Fruit fly (Drosophila melanogaster) whole organism, pupa: ENCODE measurements around the gene Ets97D.
A peak's percentile ranks its signal among the peaks of the same experiment; 100 is the strongest.

ENCODE experiments used
- CG10348 ChIP-seq: fragments of 200-800 bp; sonication (Bioruptor generic); IDR thresholded peaks from 2 replicates; pipeline ENCODE4 v1.3.6; 2022; ENCODE audit warnings: missing biosample characterization, missing genetic modification characterization
- CG12605 ChIP-seq: fragments of 200-800 bp; sonication (Bioruptor generic); IDR thresholded peaks from 2 replicates; pipeline ENCODE4 v1.3.6; 2022; ENCODE audit warnings: missing biosample characterization, missing genetic modification characterization
- CG13204 ChIP-seq: fragments of 200-800 bp; sonication (Bioruptor generic); optimal IDR thresholded peaks from 2 replicates; lab custom pipeline; 2018; ENCODE audit warnings: missing biosample characterization, mild to moderate bottlenecking, missing genetic modification characterization, moderate library complexity
- CG14655 ChIP-seq: fragments of 200-800 bp; sonication (Bioruptor generic); optimal IDR thresholded peaks from 3 replicates; lab custom pipeline; 2017; ENCODE audit warnings: mild to moderate bottlenecking, missing biosample characterization, missing genetic modification reagents, missing genetic modification characterization
- CG15710 ChIP-seq: fragments of 200-800 bp; sonication (Bioruptor generic); optimal IDR thresholded peaks from 2 replicates; lab custom pipeline; 2018; ENCODE audit warnings: missing biosample characterization, mild to moderate bottlenecking, missing genetic modification characterization, moderate library complexity
- CG17806 ChIP-seq: fragments of 200-800 bp; sonication (Bioruptor generic); optimal IDR thresholded peaks from 2 replicates; lab custom pipeline; 2018; ENCODE audit warnings: missing biosample characterization, mild to moderate bottlenecking, missing genetic modification characterization, moderate library complexity
- CG32121 ChIP-seq: fragments of 200-800 bp; sonication (Bioruptor generic); IDR thresholded peaks from 2 replicates; pipeline ENCODE4 v1.3.6; 2022; ENCODE audit warnings: missing biosample characterization, missing genetic modification characterization
- CG34367 ChIP-seq: fragments of 200-800 bp; sonication (Bioruptor generic); optimal IDR thresholded peaks from 2 replicates; lab custom pipeline; 2018; ENCODE audit warnings: missing biosample characterization, mild to moderate bottlenecking, missing genetic modification characterization
- CG4496 ChIP-seq: fragments of 200-800 bp; sonication (Bioruptor generic); IDR thresholded peaks from 3 replicates; pipeline ENCODE4 v1.3.6; 2022; ENCODE audit warnings: missing biosample characterization, missing genetic modification characterization
- CG8159 ChIP-seq: fragments of 200-800 bp; sonication (Bioruptor generic); optimal IDR thresholded peaks from 3 replicates; lab custom pipeline; 2018; ENCODE audit warnings: missing biosample characterization, mild to moderate bottlenecking, missing genetic modification characterization, moderate library complexity
- CG8301 ChIP-seq: fragments of 200-800 bp; sonication (Bioruptor generic); optimal IDR thresholded peaks from 2 replicates; lab custom pipeline; 2018; ENCODE audit warnings: missing biosample characterization, mild to moderate bottlenecking, missing genetic modification characterization
- CG9948 ChIP-seq: fragments of 200-800 bp; sonication (Bioruptor generic); optimal IDR thresholded peaks from 2 replicates; lab custom pipeline; 2018; ENCODE audit warnings: missing biosample characterization, mild to moderate bottlenecking, missing genetic modification characterization, moderate library complexity
- D1 ChIP-seq: fragments of 200-800 bp; sonication (Bioruptor generic); optimal IDR thresholded peaks from 2 replicates; lab custom pipeline; 2018; ENCODE audit warnings: missing biosample characterization, mild to moderate bottlenecking, missing genetic modification characterization, moderate library complexity
- EcR ChIP-seq: fragments of 200-800 bp; sonication (Bioruptor generic); optimal IDR thresholded peaks from 3 replicates; lab custom pipeline; 2019; ENCODE audit warnings: missing biosample characterization, missing genetic modification characterization, mild to moderate bottlenecking, moderate library complexity, missing genetic modification reagents
- Ets98B ChIP-seq: fragments of 200-800 bp; sonication (Bioruptor generic); IDR thresholded peaks from 2 replicates; pipeline ENCODE4 v1.3.6; 2022; ENCODE audit warnings: missing biosample characterization, missing genetic modification characterization
- Pif1A ChIP-seq: fragments of 200-800 bp; sonication (Bioruptor generic); optimal IDR thresholded peaks from 3 replicates; lab custom pipeline; 2016; ENCODE audit warnings: missing biosample characterization, missing genetic modification characterization
- Pif1B ChIP-seq: fragments of 200-800 bp; sonication (Bioruptor generic); optimal IDR thresholded peaks from 3 replicates; lab custom pipeline; 2016; ENCODE audit warnings: missing biosample characterization, missing genetic modification characterization
- Snoo ChIP-seq: fragments of 200-800 bp; sonication (Bioruptor generic); optimal IDR thresholded peaks from 3 replicates; lab custom pipeline; 2017; ENCODE audit warnings: missing biosample characterization, mild to moderate bottlenecking, missing genetic modification characterization, inconsistent platforms
- fd96Ca ChIP-seq: fragments of 200-800 bp; sonication (Bioruptor generic); IDR thresholded peaks from 3 replicates; pipeline ENCODE4 v1.3.6; 2022; ENCODE audit warnings: missing biosample characterization, missing genetic modification characterization
- gl ChIP-seq: fragments of 200-800 bp; sonication (Bioruptor generic); optimal IDR thresholded peaks from 2 replicates; lab custom pipeline; 2018; ENCODE audit warnings: missing biosample characterization, mild to moderate bottlenecking, missing genetic modification characterization
- rn ChIP-seq: fragments of 200-800 bp; sonication (Bioruptor generic); IDR thresholded peaks from 2 replicates; pipeline ENCODE4 v1.3.6; 2022; ENCODE audit warnings: missing biosample characterization, missing genetic modification characterization

Ets97D gene

DNA sequence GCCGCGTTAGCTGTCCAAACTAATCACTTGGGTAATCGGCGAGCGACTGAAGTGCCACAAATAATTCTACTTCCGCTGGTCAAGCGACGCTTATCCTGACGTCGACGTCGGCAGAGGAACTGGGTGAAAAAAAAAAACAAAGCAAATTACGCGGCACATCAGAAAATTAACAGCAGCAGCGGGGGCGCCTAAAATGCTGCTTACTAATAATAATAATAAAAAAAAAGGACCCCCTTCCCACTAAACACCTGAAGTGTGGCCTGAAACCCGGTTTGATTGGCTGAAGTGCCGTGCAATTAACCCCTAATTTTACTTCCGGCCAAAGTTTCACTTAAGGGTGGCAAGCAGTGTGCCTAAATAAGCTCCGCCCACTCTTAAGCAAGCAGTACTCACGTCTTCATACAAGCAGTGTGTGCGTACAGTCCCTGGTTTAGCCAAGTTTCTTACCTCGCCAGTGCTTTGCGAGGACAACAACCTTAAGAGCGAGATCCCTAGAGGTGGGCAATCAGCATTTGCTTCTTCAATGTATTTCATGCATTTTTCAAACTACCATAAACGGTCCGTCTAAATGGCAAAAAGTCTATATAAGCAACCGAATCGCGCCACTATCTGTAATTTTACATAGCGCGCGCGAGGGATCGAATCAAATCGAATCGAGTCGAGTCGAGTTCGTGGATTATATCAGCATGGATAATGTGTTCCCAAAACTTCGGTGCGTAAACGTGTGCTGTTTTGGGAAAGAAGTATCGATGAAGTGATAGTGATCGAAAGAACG is 31.4 kb downstream of the Ets97D start, which contains the start of the genes ro and T48:
TSS of gene ro (minus strand) at position 51 of the 775 bp plus-strand sequence.
TSS of gene T48 (plus strand) at position 614 of the 775 bp plus-strand sequence.
- TF ChIP-seq CG4496 (GFP tag; lab: Robert Waterston, UW) (peak; percentile 57; the same call in 2 of the 3 replicates), CG15710 (no peak), Snoo (peak; percentile 13), fd96Ca (GFP tag; lab: Robert Waterston, UW) (peak; percentile 36; the same call in 1 of the 3 replicates), rn (GFP tag; lab: Robert Waterston, UW) (0 out of 2 replicates have a peak, but pooled peaks have one; percentile 6), CG17806 (no peak)

DNA sequence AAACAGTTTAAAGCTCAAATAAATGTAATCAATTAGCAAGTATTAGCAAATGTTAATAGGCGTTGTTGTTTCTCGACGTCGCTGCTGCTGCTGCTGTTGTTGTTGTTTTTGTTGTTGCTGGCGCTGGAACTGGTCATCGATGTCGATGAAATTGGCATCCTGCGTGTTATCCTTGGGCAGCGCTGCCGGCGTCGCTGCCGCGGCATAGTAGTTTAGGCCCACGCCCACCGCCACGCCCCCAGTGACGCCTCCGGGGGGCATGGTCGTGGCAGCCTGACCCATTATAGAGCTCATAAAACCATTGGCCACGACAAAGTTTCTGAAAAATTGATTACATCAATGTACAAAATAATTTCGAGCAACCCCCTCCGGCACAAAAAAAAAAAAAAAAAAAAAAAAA is 35.8 kb downstream of the Ets97D start:
- TF ChIP-seq CG34367 (tag; lab: Kevin White, UChicago) (no peak), Pif1A (no peak), CG32121 (no peak), CG17806 (no peak), CG4496 (GFP tag; lab: Robert Waterston, UW) (no peak), CG12605 (GFP tag; lab: Robert Waterston, UW) (no peak), Snoo (no peak)

DNA sequence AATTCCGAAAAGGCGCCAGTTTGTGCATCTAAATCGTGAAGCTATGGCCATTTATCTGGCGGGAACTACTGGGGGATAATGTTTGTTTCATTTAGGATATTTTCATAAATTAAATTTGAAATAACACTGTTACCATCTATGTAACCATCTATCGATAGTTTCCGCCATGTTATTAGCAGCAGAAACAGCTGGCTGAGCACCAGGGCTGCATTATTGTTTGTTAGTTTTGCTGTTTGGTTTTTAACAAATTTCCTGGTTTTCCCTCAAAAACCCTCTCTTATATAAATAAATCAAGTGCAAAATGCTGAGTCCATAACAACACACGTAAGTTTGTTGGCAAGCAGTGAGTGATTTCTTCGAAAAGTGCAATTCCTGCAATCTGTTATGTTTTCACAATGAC is 36.3 kb downstream of the Ets97D start, which contains the start of gene CG5500:
TSS of gene CG5500 (plus strand) at position 199 of the 400 bp plus-strand sequence.
- no peak for TF ChIP-seq CG10348 (GFP tag; lab: Robert Waterston, UW)
- TF ChIP-seq EcR (GFP tag; lab: Kevin White, UChicago), result no peak
- TF ChIP-seq CG4496 (GFP tag; lab: Robert Waterston, UW), result no peak
- no peak for TF ChIP-seq D1 (tag; lab: Kevin White, UChicago)
- TF ChIP-seq CG8301 (tag; lab: Kevin White, UChicago), result no peak
- no peak for TF ChIP-seq Ets98B
- no peak for TF ChIP-seq CG13204 (GFP tag; lab: Kevin White, UChicago)
- no peak for TF ChIP-seq rn (GFP tag; lab: Robert Waterston, UW)
- TF ChIP-seq CG14655 (GFP tag; lab: Kevin White, UChicago), result no peak
- no peak for TF ChIP-seq CG32121
- TF ChIP-seq CG15710, result no peak
- TF ChIP-seq CG34367 (tag; lab: Kevin White, UChicago), result no peak
- no peak for TF ChIP-seq CG12605 (GFP tag; lab: Robert Waterston, UW)
- no peak for TF ChIP-seq CG8159 (tag; lab: Kevin White, UChicago)
- TF ChIP-seq gl (tag; lab: Kevin White, UChicago), result no peak
- TF ChIP-seq fd96Ca (GFP tag; lab: Robert Waterston, UW), result no peak
- no peak for TF ChIP-seq Pif1A
- TF ChIP-seq CG9948 (tag; lab: Kevin White, UChicago), result no peak
- no peak for TF ChIP-seq CG17806
- TF ChIP-seq, all 21 proteins: peak for 0

DNA sequence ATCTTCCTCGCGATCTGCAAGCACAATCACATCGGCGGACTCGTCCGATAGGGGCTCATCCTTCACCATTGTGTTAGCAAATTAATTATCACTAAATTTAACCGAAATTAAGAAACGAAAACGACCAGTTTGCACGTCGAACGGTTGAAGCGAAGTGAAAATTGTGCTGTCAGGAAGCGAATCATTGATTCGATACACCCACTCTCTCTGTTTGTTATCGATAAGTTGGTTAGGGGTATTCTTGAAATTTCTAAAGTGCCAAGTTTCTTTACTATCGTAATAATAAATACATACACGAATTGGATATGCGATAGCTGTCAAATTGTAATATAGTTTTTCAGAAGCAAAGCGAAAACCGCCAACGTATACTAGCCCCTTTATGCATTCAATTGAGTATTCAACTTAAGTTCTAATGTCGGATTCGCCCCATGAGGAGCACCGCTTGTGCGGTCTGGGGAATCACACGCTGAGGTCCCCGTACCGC is 37.1 kb downstream of the Ets97D start, which contains the start of gene Rb97D:
TSS of gene Rb97D (minus strand) at position 199 of the 484 bp plus-strand sequence.
- TF ChIP-seq CG4496 (GFP tag; lab: Robert Waterston, UW), result peak; percentile 84; the same call in 2 of the 3 replicates
- TF ChIP-seq CG10348 (GFP tag; lab: Robert Waterston, UW), result no peak
- TF ChIP-seq Snoo, result peak; percentile 59
- peak; percentile 34 for TF ChIP-seq CG17806
- no peak for TF ChIP-seq D1 (tag; lab: Kevin White, UChicago)
- no peak for TF ChIP-seq CG14655 (GFP tag; lab: Kevin White, UChicago)
- TF ChIP-seq CG12605 (GFP tag; lab: Robert Waterston, UW), result peak; percentile 37; the same call in 1 of the 2 replicates
- TF ChIP-seq CG32121, result peak; percentile 38; the same call in 1 of the 2 replicates
- TF ChIP-seq CG8301 (tag; lab: Kevin White, UChicago), result peak; percentile 52
- peak; percentile 30 for TF ChIP-seq CG9948 (tag; lab: Kevin White, UChicago)
- TF ChIP-seq rn (GFP tag; lab: Robert Waterston, UW), result no peak
- no peak for TF ChIP-seq gl (tag; lab: Kevin White, UChicago)
- TF ChIP-seq Pif1A, result no peak
- peak; percentile 53 for TF ChIP-seq CG8159 (tag; lab: Kevin White, UChicago)
- peak; percentile 72; the same call in 2 of the 3 replicates for TF ChIP-seq fd96Ca (GFP tag; lab: Robert Waterston, UW)
- peak; percentile 33 for TF ChIP-seq CG34367 (tag; lab: Kevin White, UChicago)
- TF ChIP-seq EcR (GFP tag; lab: Kevin White, UChicago), result no peak
- TF ChIP-seq CG15710, result peak; percentile 60
- peak; percentile 63 for TF ChIP-seq Ets98B
- TF ChIP-seq CG13204 (GFP tag; lab: Kevin White, UChicago), result no peak
- no peak for TF ChIP-seq Pif1B (GFP tag; lab: Kevin White, UChicago)

DNA sequence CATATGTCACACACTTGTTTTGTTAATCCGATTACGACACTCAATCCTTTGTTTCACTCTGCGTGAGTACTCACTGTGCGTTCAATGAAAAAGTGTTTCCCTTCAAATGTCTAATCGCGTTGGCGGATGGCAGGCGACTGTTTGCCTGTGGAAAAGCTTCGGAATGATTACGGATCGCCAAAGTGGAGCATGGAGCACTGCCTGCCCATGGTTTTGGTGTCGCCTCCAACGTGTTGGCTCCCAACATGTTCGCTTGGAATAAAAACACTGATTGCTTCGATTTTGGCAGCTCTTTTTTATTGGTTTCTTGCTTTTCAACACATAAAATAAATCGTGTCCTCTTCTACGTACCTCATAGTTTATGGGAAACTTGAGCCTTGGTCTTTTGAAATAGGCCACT is 40.8 kb downstream of the Ets97D start, which contains the start of gene SPARC:
TSS of gene SPARC (minus strand) at position 144 of the 400 bp plus-strand sequence.
- TF ChIP-seq Ets98B (no peak), D1 (tag; lab: Kevin White, UChicago) (no peak), gl (tag; lab: Kevin White, UChicago) (no peak), CG10348 (GFP tag; lab: Robert Waterston, UW) (no peak), CG34367 (tag; lab: Kevin White, UChicago) (no peak), CG9948 (tag; lab: Kevin White, UChicago) (no peak), CG4496 (GFP tag; lab: Robert Waterston, UW) (no peak), CG8159 (tag; lab: Kevin White, UChicago) (no peak)
